Worm (Caenorhabditis elegans) whole organism, L1 larva: Measurements from ENCODE around the gene clec-126.
A peak's percentile ranks its signal among the peaks of the same experiment; 100 is the strongest.

Experiments
- C04F5.9 ChIP-seq: sonication (generic microtip); optimal IDR thresholded peaks from 2 replicates; lab custom pipeline; 2016; ENCODE audit warnings: missing genetic modification characterization, missing compliant biosample characterization
- F16B12.6 ChIP-seq: fragments of 150-350 bp; optimal IDR thresholded peaks from 2 replicates; lab custom pipeline; 2014; ENCODE audit warnings: missing biosample characterization, missing genetic modification characterization
- Y116A8C.19 ChIP-seq: sonication (generic microtip); optimal IDR thresholded peaks from 2 replicates; lab custom pipeline; 2016; ENCODE audit warnings: missing compliant biosample characterization, missing genetic modification characterization, borderline replicate concordance
- aha-1 ChIP-seq: fragments of 150-350 bp; optimal IDR thresholded peaks from 2 replicates; lab custom pipeline; 2014; ENCODE audit warnings: missing biosample characterization, missing genetic modification characterization
- aly-2 ChIP-seq: fragments of 150-350 bp; optimal IDR thresholded peaks from 2 replicates; lab custom pipeline; 2014; ENCODE audit warnings: missing biosample characterization, missing genetic modification characterization
- blmp-1 ChIP-seq: fragments of 150-350 bp; optimal IDR thresholded peaks from 2 replicates; lab custom pipeline; 2014; ENCODE audit warnings: missing biosample characterization, missing genetic modification characterization
- ceh-63 ChIP-seq: fragments of 200-800 bp; sonication (Bioruptor generic); optimal IDR thresholded peaks from 2 replicates; lab custom pipeline; 2018; ENCODE audit warnings: mild to moderate bottlenecking, missing genetic modification characterization, missing compliant biosample characterization
- ceh-88 ChIP-seq: fragments of 200-800 bp; sonication (Bioruptor generic); IDR thresholded peaks from 2 replicates; pipeline ENCODE4 v1.3.6; 2022; ENCODE audit warnings: missing genetic modification characterization, missing compliant biosample characterization
- ceh-90 ChIP-seq: sonication (generic microtip); optimal IDR thresholded peaks from 2 replicates; lab custom pipeline; 2016; ENCODE audit warnings: missing genetic modification characterization, missing compliant biosample characterization
- dpl-1 ChIP-seq, 3 experiments: fragments of 150-350 bp in 2 of 3; sonication (generic microtip) in 1 of 3; optimal IDR thresholded peaks; 2 replicates each; lab custom pipeline; 2014 to 2017; ENCODE audit warnings: missing biosample characterization in 3 of 3, missing genetic modification characterization in 3 of 3, missing genetic modification reagents in 3 of 3
- dsc-1 ChIP-seq: sonication (generic microtip); optimal IDR thresholded peaks from 2 replicates; lab custom pipeline; 2016; ENCODE audit warnings: mild to moderate bottlenecking, missing genetic modification characterization, missing compliant biosample characterization
- efl-1 ChIP-seq, 4 experiments: fragments of 150-350 bp; optimal IDR thresholded peaks in 3 of 4; peaks in 1 of 4; 1 replicate in 1 of 4; 2 replicates in 3 of 4; lab custom pipeline; 2014; ENCODE audit warnings: missing biosample characterization in 2 of 4, missing genetic modification characterization in 2 of 4, missing genetic modification reagents in 2 of 4
- efl-3 ChIP-seq: fragments of 200-800 bp; sonication (Bioruptor generic); optimal IDR thresholded peaks from 2 replicates; lab custom pipeline; 2018; ENCODE audit warnings: mild to moderate bottlenecking, missing genetic modification characterization, missing compliant biosample characterization
- elt-2 ChIP-seq: sonication (generic microtip); optimal IDR thresholded peaks from 2 replicates; lab custom pipeline; 2016; ENCODE audit warnings: missing genetic modification characterization, mild to moderate bottlenecking, inconsistent platforms, missing compliant biosample characterization, missing genetic modification reagents
- elt-3 ChIP-seq, 6 experiments: fragments of 150-350 bp in 1 of 6; sonication (generic microtip); optimal IDR thresholded peaks; 2 replicates each; lab custom pipeline; 2017 to 2018; ENCODE audit warnings: missing biosample characterization in 6 of 6, missing genetic modification characterization in 6 of 6, inconsistent platforms in 1 of 6
- fos-1 ChIP-seq: fragments of 150-350 bp; optimal IDR thresholded peaks from 2 replicates; lab custom pipeline; 2014; ENCODE audit warnings: missing biosample characterization, missing genetic modification characterization
- grh-1 ChIP-seq: fragments of 200-800 bp; sonication (Bioruptor generic); IDR thresholded peaks from 2 replicates; pipeline ENCODE4 v1.3.6; 2022; ENCODE audit warnings: missing genetic modification reagents, missing genetic modification characterization, missing compliant biosample characterization
- hlh-17 ChIP-seq: fragments of 200-800 bp; sonication (Bioruptor generic); optimal IDR thresholded peaks from 2 replicates; lab custom pipeline; 2018; ENCODE audit warnings: missing genetic modification characterization, mild to moderate bottlenecking, missing compliant biosample characterization, moderate library complexity, borderline replicate concordance
- hlh-4 ChIP-seq: sonication (generic microtip); optimal IDR thresholded peaks from 2 replicates; lab custom pipeline; 2016; ENCODE audit warnings: mild to moderate bottlenecking, missing genetic modification characterization, missing compliant biosample characterization
- hpl-2 ChIP-seq: fragments of 150-350 bp; optimal IDR thresholded peaks from 2 replicates; lab custom pipeline; 2014; ENCODE audit warnings: missing biosample characterization, missing genetic modification reagents, missing genetic modification characterization
- irx-1 ChIP-seq: sonication (generic microtip); optimal IDR thresholded peaks from 2 replicates; lab custom pipeline; 2016; ENCODE audit warnings: missing genetic modification characterization, missing compliant biosample characterization
- isw-1 ChIP-seq: fragments of 200-800 bp; sonication (Bioruptor generic); IDR thresholded peaks from 2 replicates; pipeline ENCODE4 v1.3.6; 2022; ENCODE audit warnings: missing genetic modification characterization, missing compliant biosample characterization
- jun-1 ChIP-seq: fragments of 150-350 bp; optimal IDR thresholded peaks from 2 replicates; lab custom pipeline; 2014; ENCODE audit warnings: missing biosample characterization, missing genetic modification reagents, missing genetic modification characterization
- lin-13 ChIP-seq: fragments of 150-350 bp; optimal IDR thresholded peaks from 2 replicates; lab custom pipeline; 2014; ENCODE audit warnings: missing biosample characterization, missing genetic modification reagents, missing genetic modification characterization
- lir-3 ChIP-seq: sonication (generic microtip); optimal IDR thresholded peaks from 2 replicates; lab custom pipeline; 2016; ENCODE audit warnings: mild to moderate bottlenecking, missing genetic modification characterization, moderate library complexity, missing compliant biosample characterization; ENCODE audit not compliant: poor library complexity
- mab-9 ChIP-seq: fragments of 200-800 bp; sonication (Bioruptor generic); IDR thresholded peaks from 2 replicates; pipeline ENCODE4 v1.3.6; 2022; ENCODE audit warnings: missing genetic modification reagents, missing genetic modification characterization, missing compliant biosample characterization
- mep-1 ChIP-seq: fragments of 150-350 bp; optimal IDR thresholded peaks from 2 replicates; lab custom pipeline; 2014; ENCODE audit warnings: missing biosample characterization, missing genetic modification characterization
- nhr-11 ChIP-seq: fragments of 150-350 bp; optimal IDR thresholded peaks from 2 replicates; lab custom pipeline; 2014; ENCODE audit warnings: missing biosample characterization, missing genetic modification characterization
- nhr-20 ChIP-seq: sonication (generic microtip); optimal IDR thresholded peaks from 2 replicates; lab custom pipeline; 2016; ENCODE audit warnings: mild to moderate bottlenecking, missing genetic modification characterization, missing compliant biosample characterization
- nhr-237 ChIP-seq: fragments of 150-350 bp; optimal IDR thresholded peaks from 2 replicates; lab custom pipeline; 2014; ENCODE audit warnings: missing biosample characterization, missing genetic modification characterization
- nhr-71 ChIP-seq: sonication (generic microtip); optimal IDR thresholded peaks from 2 replicates; lab custom pipeline; 2016; ENCODE audit warnings: mild to moderate bottlenecking, missing genetic modification characterization, moderate library complexity, missing compliant biosample characterization
- nhr-76 ChIP-seq: sonication (generic microtip); optimal IDR thresholded peaks from 2 replicates; lab custom pipeline; 2017; ENCODE audit warnings: missing biosample characterization, missing genetic modification characterization
- nhr-84 ChIP-seq: sonication (generic microtip); optimal IDR thresholded peaks from 2 replicates; lab custom pipeline; 2017; ENCODE audit warnings: missing biosample characterization, missing genetic modification characterization
- pag-3 ChIP-seq: sonication (generic microtip); optimal IDR thresholded peaks from 2 replicates; lab custom pipeline; 2017; ENCODE audit warnings: missing genetic modification characterization, mild to moderate bottlenecking, missing compliant biosample characterization, antibody characterized with exemption, borderline replicate concordance; ENCODE audit not compliant: insufficient read depth
- pax-3 ChIP-seq: fragments of 200-800 bp; sonication (Bioruptor generic); optimal IDR thresholded peaks from 2 replicates; lab custom pipeline; 2018; ENCODE audit warnings: mild to moderate bottlenecking, missing genetic modification characterization, moderate library complexity, missing compliant biosample characterization
- rnt-1 ChIP-seq: sonication (generic microtip); optimal IDR thresholded peaks from 2 replicates; lab custom pipeline; 2016; ENCODE audit warnings: mild to moderate bottlenecking, missing genetic modification characterization, moderate library complexity, missing compliant biosample characterization
- snu-23 ChIP-seq: sonication (generic microtip); optimal IDR thresholded peaks from 2 replicates; lab custom pipeline; 2016; ENCODE audit warnings: missing genetic modification characterization, missing compliant biosample characterization
- sptf-1 ChIP-seq: fragments of 150-350 bp; optimal IDR thresholded peaks from 2 replicates; lab custom pipeline; 2014; ENCODE audit warnings: missing biosample characterization, missing genetic modification characterization
- tbx-2 ChIP-seq: sonication (generic microtip); optimal IDR thresholded peaks from 2 replicates; lab custom pipeline; 2016; ENCODE audit warnings: missing genetic modification characterization, missing compliant biosample characterization
- unc-30 ChIP-seq: sonication (generic microtip); optimal IDR thresholded peaks from 2 replicates; lab custom pipeline; 2017; ENCODE audit warnings: missing biosample characterization, missing genetic modification characterization
- unc-86 ChIP-seq: sonication (generic microtip); optimal IDR thresholded peaks from 2 replicates; lab custom pipeline; 2016; ENCODE audit warnings: missing genetic modification characterization, missing compliant biosample characterization
- unc-98 ChIP-seq: fragments of 200-800 bp; sonication (Bioruptor generic); IDR thresholded peaks from 2 replicates; pipeline ENCODE4 v1.3.6; 2022; ENCODE audit warnings: missing genetic modification characterization, missing compliant biosample characterization
- vab-15 ChIP-seq: sonication (generic microtip); optimal IDR thresholded peaks from 2 replicates; lab custom pipeline; 2017; ENCODE audit warnings: missing genotype, mild to moderate bottlenecking, missing genetic modification characterization, missing compliant biosample characterization
- zip-4 ChIP-seq: fragments of 200-800 bp; sonication (Bioruptor generic); optimal IDR thresholded peaks from 2 replicates; lab custom pipeline; 2018; ENCODE audit warnings: mild to moderate bottlenecking, missing genetic modification characterization, moderate library complexity, missing compliant biosample characterization
- ztf-4 ChIP-seq: fragments of 150-350 bp; optimal IDR thresholded peaks from 2 replicates; lab custom pipeline; 2014; ENCODE audit warnings: missing biosample characterization, missing genetic modification characterization

clec-126 gene

ce11 chrII:3518961-3519544 lies at the start of gene clec-126 (continued):
- TF ChIP-seq zip-4: no peak
- TF ChIP-seq hlh-4 (tag; lab: Kevin White, UChicago): no peak
- TF ChIP-seq lir-3 (tag; lab: Kevin White, UChicago): peak; percentile 39
- TF ChIP-seq unc-30 (tag; lab: Kevin White, UChicago): no peak
- no peak for TF ChIP-seq hlh-17 (GFP tag; lab: Kevin White, UChicago)
- TF ChIP-seq C04F5.9 (tag; lab: Kevin White, UChicago): peak; percentile 29
- no peak for TF ChIP-seq efl-3
- peak; percentile 64 for TF ChIP-seq ztf-4
- 0 out of 2 replicates have a peak, but pooled peaks have one; percentile 33 for TF ChIP-seq ceh-88 (GFP tag; lab: Robert Waterston, UW)
- TF ChIP-seq elt-2: peak; percentile 65
- TF ChIP-seq sptf-1 (tag; lab: Kevin White, UChicago): no peak
- TF ChIP-seq vab-15 (tag; lab: Kevin White, UChicago): no peak
- peak; percentile 28 for TF ChIP-seq F16B12.6 (tag; lab: Kevin White, UChicago)
- TF ChIP-seq efl-1 (optimal IDR thresholded peaks at IDR 0.05; lab: Kevin White, UChicago): peak; percentile 38 to 59
- TF ChIP-seq efl-1 (GFP tag; optimal IDR thresholded peaks at IDR 0.05 in 1 of 2; lab: Kevin White, UChicago): peak; percentile 40 to 93
- TF ChIP-seq unc-98: no peak
- no peak for TF ChIP-seq ceh-63 (GFP tag; lab: Kevin White, UChicago)
- TF ChIP-seq fos-1: peak; percentile 53
- peak; percentile 65 for TF ChIP-seq tbx-2
- TF ChIP-seq rnt-1 (tag; lab: Kevin White, UChicago): peak; percentile 66
- peak; percentile 79 for TF ChIP-seq lin-13 (GFP tag; lab: Kevin White, UChicago)
- no peak for TF ChIP-seq Y116A8C.19 (tag; lab: Kevin White, UChicago)
- TF ChIP-seq aly-2: no peak
- peak in 2 of 3 experiments; percentile 46 to 49 for TF ChIP-seq dpl-1 (GFP tag; optimal IDR thresholded peaks at IDR 0.05; lab: Kevin White, UChicago)
- TF ChIP-seq snu-23 (GFP tag; lab: Kevin White, UChicago): peak; percentile 87
- TF ChIP-seq nhr-71 (tag; lab: Kevin White, UChicago): peak; percentile 81
- TF ChIP-seq nhr-237 (tag; lab: Kevin White, UChicago): no peak
- TF ChIP-seq nhr-20: peak; percentile 75
- no peak for TF ChIP-seq nhr-84
- TF ChIP-seq unc-86: peak; percentile 48
- TF ChIP-seq pag-3 (tag; lab: Kevin White, UChicago): no peak
- TF ChIP-seq nhr-76 (tag; lab: Kevin White, UChicago): no peak

DNA sequence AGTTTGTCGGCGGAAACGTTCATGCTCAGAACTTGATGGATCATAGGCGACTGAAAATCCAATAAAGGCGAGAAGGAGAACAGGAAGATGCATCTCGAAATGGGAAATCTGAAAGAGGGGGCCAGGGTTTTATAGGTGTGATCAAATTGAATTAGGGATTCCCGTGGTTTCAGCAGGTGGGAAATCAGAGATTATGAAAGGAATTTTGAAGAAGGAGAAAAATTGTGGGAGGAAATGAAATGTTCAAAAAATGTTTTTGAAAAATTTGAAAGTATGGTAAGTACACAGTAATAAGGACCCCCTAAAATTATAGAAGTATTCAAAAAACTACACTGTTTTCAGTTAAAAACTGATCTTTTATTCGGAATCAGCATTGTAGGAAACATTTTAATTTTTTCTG lies 48.7 kb upstream of the clec-126 start, which contains the start of gene Y49F6B.20:
Gene Y49F6B.20, minus strand, starts transcription at position 101 of the 400 bp plus-strand sequence.
- TF ChIP-seq ztf-4: no peak
- no peak for TF ChIP-seq grh-1
- no peak for TF ChIP-seq hpl-2 (GFP tag; lab: Kevin White, UChicago)
- no peak for TF ChIP-seq ceh-90 (tag; lab: Kevin White, UChicago)
- no peak for TF ChIP-seq nhr-11 (tag; lab: Kevin White, UChicago)
- no peak for TF ChIP-seq nhr-71 (tag; lab: Kevin White, UChicago)
- TF ChIP-seq dsc-1 (tag; lab: Kevin White, UChicago): no peak
- TF ChIP-seq pax-3 (tag; lab: Kevin White, UChicago): no peak
- no peak for TF ChIP-seq nhr-76 (tag; lab: Kevin White, UChicago)
- TF ChIP-seq hlh-4 (tag; lab: Kevin White, UChicago): no peak
- no peak for TF ChIP-seq blmp-1 (tag; lab: Kevin White, UChicago)
- no peak for TF ChIP-seq C04F5.9 (tag; lab: Kevin White, UChicago)
- TF ChIP-seq jun-1 (tag; lab: Kevin White, UChicago): no peak
- no peak for TF ChIP-seq irx-1 (tag; lab: Kevin White, UChicago)
- no peak for TF ChIP-seq aha-1 (tag; lab: Kevin White, UChicago)
- TF ChIP-seq isw-1 (GFP tag; lab: Robert Waterston, UW): no peak
- TF ChIP-seq elt-3 (tag; optimal IDR thresholded peaks at IDR 0.05; lab: Kevin White, UChicago): no peak
- no peak for TF ChIP-seq mep-1 (tag; lab: Kevin White, UChicago)
- no peak for TF ChIP-seq mab-9 (GFP tag; lab: Robert Waterston, UW)
